Fruit fly (Drosophila melanogaster): ENCODE measurements around the gene CG6980.

Gene CG6980

DNA sequence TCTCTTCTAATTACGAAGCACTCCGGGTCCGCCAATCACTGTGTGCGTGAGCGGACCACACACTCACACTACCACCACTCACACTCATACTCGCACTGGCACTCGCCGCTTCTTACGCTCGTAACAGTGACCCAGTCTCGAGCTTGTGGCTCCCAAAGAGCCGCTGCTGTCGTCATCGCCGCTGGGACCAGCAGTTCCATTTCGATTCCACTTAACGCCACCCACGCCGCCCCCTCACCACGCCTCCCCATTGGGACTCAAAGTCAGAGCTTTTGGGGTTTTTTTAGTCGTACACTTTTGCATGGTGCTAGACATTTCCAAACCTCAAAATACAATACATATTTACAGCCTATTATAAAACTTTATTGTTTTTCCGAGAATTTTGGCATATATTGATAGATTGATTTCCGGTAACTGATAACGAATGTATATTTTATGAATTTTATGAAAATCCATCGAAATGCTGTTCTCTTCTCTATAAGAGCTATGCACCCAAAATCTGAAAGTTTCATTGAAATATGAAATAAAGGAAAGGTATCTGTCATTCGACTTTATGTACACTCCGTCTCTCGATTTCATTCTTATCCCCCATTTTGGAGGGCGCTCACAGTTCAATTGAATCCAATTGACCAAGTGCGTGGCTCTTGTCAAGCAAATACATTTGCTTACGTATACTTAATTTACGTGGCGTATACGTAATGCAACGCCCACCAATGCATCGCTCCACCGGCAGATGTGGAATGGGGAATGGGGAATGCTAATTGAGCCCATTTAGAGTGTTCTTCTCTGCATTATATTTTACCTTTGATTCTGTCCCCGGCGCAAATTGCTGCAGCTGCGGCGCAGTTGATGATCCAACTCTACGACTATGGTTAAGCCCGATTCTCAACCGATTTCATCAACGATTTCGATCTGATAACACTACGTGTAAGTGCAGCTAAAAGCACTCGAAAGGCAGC lies 35.9 kb upstream of the CG6980 start, which contains the start of gene CG42331 (continued):
- TF ChIP-seq CG11504 (tag; optimal IDR thresholded peaks at IDR 0.05), result peak; percentile 77
- no peak for TF ChIP-seq CkIIα-i1 (GFP tag; IDR thresholded peaks at IDR 0.05)
- no peak for TF ChIP-seq CG4282 (GFP tag; optimal IDR thresholded peaks at IDR 0.05)
- peak; percentile 57 for TF ChIP-seq gcm (GFP tag; optimal IDR thresholded peaks at IDR 0.05)
- TF ChIP-seq mld (GFP tag; IDR thresholded peaks at IDR 0.05; ENCODE audit: partially characterized antibody), result no peak
- TF ChIP-seq lilli (GFP tag; optimal IDR thresholded peaks at IDR 0.05), result peak; percentile 64
- TF ChIP-seq odd (GFP tag; optimal IDR thresholded peaks at IDR 0.05), result peak; percentile 24
- TF ChIP-seq Sry-β (GFP tag; optimal IDR thresholded peaks at IDR 0.05), result no peak
- TF ChIP-seq CG43689 (GFP tag; IDR thresholded peaks at IDR 0.05), result no peak
- TF ChIP-seq ci (GFP tag; IDR thresholded peaks at IDR 0.05), result peak; percentile 45; the same call in 2 of the 3 replicates
- TF ChIP-seq Max (GFP tag; optimal IDR thresholded peaks at IDR 0.05), result peak; percentile 27
- no peak for TF ChIP-seq ham (GFP tag; IDR thresholded peaks at IDR 0.05)
- TF ChIP-seq nau (GFP tag; optimal IDR thresholded peaks at IDR 0.05), result peak; percentile 46
- TF ChIP-seq unc-4 (GFP tag; IDR thresholded peaks at IDR 0.05; ENCODE audit: partially characterized antibody), result no peak
- no peak for TF ChIP-seq dimm (GFP tag; IDR thresholded peaks at IDR 0.05)
- TF ChIP-seq CG12744 (GFP tag; optimal IDR thresholded peaks at IDR 0.05), result peak; percentile 11
- no peak for TF ChIP-seq zen (tag; optimal IDR thresholded peaks at IDR 0.05)
- TF ChIP-seq dmrt99B (tag; optimal IDR thresholded peaks at IDR 0.05), result peak; percentile 84
- TF ChIP-seq Sox100B (GFP tag; optimal IDR thresholded peaks at IDR 0.05), result peak; percentile 53
- TF ChIP-seq CG9727 (GFP tag; optimal IDR thresholded peaks at IDR 0.05), result peak; percentile 55
- TF ChIP-seq zfh2 (GFP tag; optimal IDR thresholded peaks at IDR 0.05), result peak; percentile 28
- TF ChIP-seq CG2199 (GFP tag; IDR thresholded peaks at IDR 0.05), result no peak
- TF ChIP-seq E2f1 (GFP tag; IDR thresholded peaks at IDR 0.05), result no peak; the same call in 1 of the 2 replicates
- peak; percentile 54 for TF ChIP-seq CG4820 (GFP tag; optimal IDR thresholded peaks at IDR 0.05)
- no peak for TF ChIP-seq CG7963 (GFP tag; IDR thresholded peaks at IDR 0.05; ENCODE audit: partially characterized antibody)
- peak; percentile 26 for TF ChIP-seq CG30431 (GFP tag; optimal IDR thresholded peaks at IDR 0.05)
- TF ChIP-seq Pdp1 (GFP tag; optimal IDR thresholded peaks at IDR 0.05), result peak; percentile 45 to 48
- TF ChIP-seq HLH54F (GFP tag; optimal IDR thresholded peaks at IDR 0.05), result no peak
- TF ChIP-seq MTF-1 (GFP tag; optimal IDR thresholded peaks at IDR 0.05; ENCODE audit: borderline replicate concordance), result no peak
- TF ChIP-seq CHES-1-like (GFP tag; optimal IDR thresholded peaks at IDR 0.05), result peak; percentile 17
- TF ChIP-seq CG9817 (tag; optimal IDR thresholded peaks at IDR 0.05), result peak; percentile 59
- no peak; the same call in 3 of the 4 replicates for TF ChIP-seq Gug (GFP tag; IDR thresholded peaks at IDR 0.05)
- no peak for TF ChIP-seq hb (GFP tag; IDR thresholded peaks at IDR 0.05; ENCODE audit: partially characterized antibody)
- no peak for TF ChIP-seq CG6254 (GFP tag; optimal IDR thresholded peaks at IDR 0.05)
- peak in 1 of 2 experiments; percentile 42 for TF ChIP-seq bsh (GFP tag; optimal IDR thresholded peaks at IDR 0.05)
- peak; percentile 71; the same call in 2 of the 3 replicates for TF ChIP-seq z (GFP tag; IDR thresholded peaks at IDR 0.05)
- TF ChIP-seq CG10267 (tag; optimal IDR thresholded peaks at IDR 0.05), result peak; percentile 28
- TF ChIP-seq sisA (GFP tag; IDR thresholded peaks at IDR 0.05), result peak; percentile 51
- TF ChIP-seq row (GFP tag; IDR thresholded peaks at IDR 0.05), result peak; percentile 82
- TF ChIP-seq pb (GFP tag; optimal IDR thresholded peaks at IDR 0.05), result no peak
- TF ChIP-seq Stat92E (GFP tag; optimal IDR thresholded peaks at IDR 0.05), result no peak
- peak; percentile 61 for TF ChIP-seq D19B (GFP tag; optimal IDR thresholded peaks at IDR 0.05)
- TF ChIP-seq CG6272 (GFP tag; IDR thresholded peaks at IDR 0.05), result no peak
- TF ChIP-seq BEAF-32 (GFP tag; optimal IDR thresholded peaks at IDR 0.05), result no peak
- peak; percentile 2; the same call in 1 of the 2 replicates for TF ChIP-seq NFAT (GFP tag; IDR thresholded peaks at IDR 0.05)
- TF ChIP-seq Dbx (GFP tag; IDR thresholded peaks at IDR 0.05), result 0 out of 3 replicates have a peak, but pooled peaks have one; percentile 20
- peak; percentile 58 for TF ChIP-seq CG14050 (GFP tag; IDR thresholded peaks at IDR 0.05)

All from whole organism, embryonic.